Fruit fly (Drosophila melanogaster): Measurements from ENCODE around the gene ex.

ex gene

dm6 chr2L:472073-472590 lies 41.1 kb downstream of the ex start, which contains the start of gene CG4297 (continued):
- TF ChIP-seq CG2199 (GFP tag; IDR thresholded peaks at IDR 0.05) (no peak), zfh1 (GFP tag; IDR thresholded peaks at IDR 0.05) (no peak), CG6854 (GFP tag; optimal IDR thresholded peaks at IDR 0.05) (peak; percentile 92), Mad (GFP tag; optimal IDR thresholded peaks at IDR 0.05) (peak; percentile 86), CG2678 (tag; optimal IDR thresholded peaks at IDR 0.05) (peak; percentile 95), C15 (GFP tag; IDR thresholded peaks at IDR 0.05) (no peak), sima (GFP tag; optimal IDR thresholded peaks at IDR 0.05) (peak; percentile 69), CG15479 (GFP tag; optimal IDR thresholded peaks at IDR 0.05) (no peak), CG12071 (GFP tag; optimal IDR thresholded peaks at IDR 0.05) (peak; percentile 94), Dad (GFP tag; optimal IDR thresholded peaks at IDR 0.05) (peak; percentile 94), lab (GFP tag; optimal IDR thresholded peaks at IDR 0.05) (peak; percentile 97), caup (GFP tag; optimal IDR thresholded peaks at IDR 0.05; ENCODE audit: severe bottlenecking) (peak; percentile 94), chn (GFP tag; optimal IDR thresholded peaks at IDR 0.05) (peak; percentile 94), zf30C (GFP tag; optimal IDR thresholded peaks at IDR 0.05) (peak; percentile 97), nau (GFP tag; optimal IDR thresholded peaks at IDR 0.05) (peak; percentile 95), nerfin-2 (GFP tag; IDR thresholded peaks at IDR 0.05; ENCODE audit: partially characterized antibody) (no peak), H2.0 (GFP tag; IDR thresholded peaks at IDR 0.05) (no peak), dimm (GFP tag; IDR thresholded peaks at IDR 0.05) (no peak), CG9215 (GFP tag; IDR thresholded peaks at IDR 0.05) (no peak), Dip3 (GFP tag; optimal IDR thresholded peaks at IDR 0.05) (peak; percentile 90), gfzf (GFP tag; optimal IDR thresholded peaks at IDR 0.05) (no peak), jing (GFP tag; optimal IDR thresholded peaks at IDR 0.05) (peak; percentile 87), ems (GFP tag; optimal IDR thresholded peaks at IDR 0.05) (peak; percentile 93), CG12155 (GFP tag; optimal IDR thresholded peaks at IDR 0.05) (peak; percentile 86), bcd (GFP tag; optimal IDR thresholded peaks at IDR 0.05) (peak; percentile 93), lov (optimal IDR thresholded peaks at IDR 0.05) (no peak), lov (GFP tag; IDR thresholded peaks at IDR 0.05) (no peak), Dfd (GFP tag; optimal IDR thresholded peaks at IDR 0.05) (no peak), eve (GFP tag; optimal IDR thresholded peaks at IDR 0.05) (peak in 1 of 2 experiments; percentile 97), schlank (tag; optimal IDR thresholded peaks at IDR 0.05) (peak; percentile 88), jigr1 (GFP tag; IDR thresholded peaks at IDR 0.05) (no peak), B-H2 (GFP tag; optimal IDR thresholded peaks at IDR 0.05) (peak; percentile 79), CG7271 (tag; optimal IDR thresholded peaks at IDR 0.05) (no peak), CG10147 (GFP tag; optimal IDR thresholded peaks at IDR 0.05) (peak; percentile 88), Fer3 (tag; optimal IDR thresholded peaks at IDR 0.05) (peak; percentile 93), kni (GFP tag; optimal IDR thresholded peaks at IDR 0.05) (peak; percentile 55), CG43689 (GFP tag; IDR thresholded peaks at IDR 0.05) (no peak), CG15601 (tag; optimal IDR thresholded peaks at IDR 0.05) (peak; percentile 84), en (GFP tag; optimal IDR thresholded peaks at IDR 0.05) (peak; percentile 88), z (GFP tag; IDR thresholded peaks at IDR 0.05) (no peak), TFAM (GFP tag; optimal IDR thresholded peaks at IDR 0.05) (peak; percentile 74), sisA (GFP tag; IDR thresholded peaks at IDR 0.05) (no peak), HHEX (GFP tag; optimal IDR thresholded peaks at IDR 0.05) (peak; percentile 95), Fer2 (tag; optimal IDR thresholded peaks at IDR 0.05) (peak; percentile 75), CG16815 (GFP tag; optimal IDR thresholded peaks at IDR 0.05) (peak; percentile 77), CG1233 (GFP tag; optimal IDR thresholded peaks at IDR 0.05) (peak; percentile 91), Optix (GFP tag; IDR thresholded peaks at IDR 0.05) (no peak), CG7786 (GFP tag; optimal IDR thresholded peaks at IDR 0.05) (peak; percentile 93), Antp (GFP tag; optimal IDR thresholded peaks at IDR 0.05) (peak; percentile 95), Ada2b (GFP tag; IDR thresholded peaks at IDR 0.05) (no peak), pho (GFP tag; optimal IDR thresholded peaks at IDR 0.05) (peak; percentile 94)
